Worm (Caenorhabditis elegans): Measurements from ENCODE around the gene hlh-30.

Gene hlh-30

ce11 chrIV:4008440-4008839, 26.3 kb downstream of the hlh-30 start:
- TF ChIP-seq unc-42 (tag; optimal IDR thresholded peaks at IDR 0.05) = no peak
- TF ChIP-seq ceh-9 (tag; optimal IDR thresholded peaks at IDR 0.05) = no peak
- no peak for TF ChIP-seq dve-1 (tag; optimal IDR thresholded peaks at IDR 0.05)
- no peak for TF ChIP-seq unc-55 (GFP tag; optimal IDR thresholded peaks at IDR 0.05)
- no peak for TF ChIP-seq ets-4 (tag; optimal IDR thresholded peaks at IDR 0.05)
- TF ChIP-seq tbx-7 (tag; optimal IDR thresholded peaks at IDR 0.05) = no peak
- TF ChIP-seq pha-2 (tag; optimal IDR thresholded peaks at IDR 0.05) = no peak
- TF ChIP-seq gmeb-2 (tag; optimal IDR thresholded peaks at IDR 0.05) = no peak
- TF ChIP-seq pat-9 (tag; optimal IDR thresholded peaks at IDR 0.05) = no peak
- TF ChIP-seq fax-1 (tag; optimal IDR thresholded peaks at IDR 0.05) = no peak
- no peak for TF ChIP-seq ref-2 (tag; optimal IDR thresholded peaks at IDR 0.05)
- TF ChIP-seq sdc-2 (tag; optimal IDR thresholded peaks at IDR 0.05) = no peak

DNA sequence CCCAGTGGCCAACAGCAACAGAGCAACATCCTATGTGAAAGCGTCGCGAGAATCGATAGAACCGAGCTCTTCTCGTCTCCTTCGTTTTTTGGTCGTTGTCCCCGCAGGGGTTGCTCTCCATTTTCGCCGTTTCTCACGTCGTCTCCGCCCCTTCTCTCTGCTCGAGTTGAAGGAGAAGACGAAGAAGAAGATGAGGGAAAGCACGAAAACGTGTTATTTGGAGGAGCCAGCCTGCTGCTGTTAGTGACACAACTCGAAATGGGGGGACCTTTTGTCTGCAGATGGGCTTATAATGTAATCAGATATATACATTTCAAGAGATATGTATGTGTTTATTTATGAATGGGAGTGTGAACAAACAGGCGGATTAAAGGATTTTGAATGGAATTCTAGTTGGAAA, 27.1 kb downstream of the hlh-30 start, which contains the start of gene W02C12.2:
TSS of gene W02C12.2 (minus strand) at position 277 of the 400 bp plus-strand sequence.
- peak; percentile 72 for TF ChIP-seq unc-42 (tag; optimal IDR thresholded peaks at IDR 0.05)
- peak; percentile 1 for TF ChIP-seq ceh-31 (tag; optimal IDR thresholded peaks at IDR 0.05)
- peak; percentile 24 for TF ChIP-seq ceh-48 (tag; optimal IDR thresholded peaks at IDR 0.05)
- TF ChIP-seq ref-2 (tag; optimal IDR thresholded peaks at IDR 0.05) = no peak
- no peak for TF ChIP-seq fkh-10 (GFP tag; optimal IDR thresholded peaks at IDR 0.05)

DNA sequence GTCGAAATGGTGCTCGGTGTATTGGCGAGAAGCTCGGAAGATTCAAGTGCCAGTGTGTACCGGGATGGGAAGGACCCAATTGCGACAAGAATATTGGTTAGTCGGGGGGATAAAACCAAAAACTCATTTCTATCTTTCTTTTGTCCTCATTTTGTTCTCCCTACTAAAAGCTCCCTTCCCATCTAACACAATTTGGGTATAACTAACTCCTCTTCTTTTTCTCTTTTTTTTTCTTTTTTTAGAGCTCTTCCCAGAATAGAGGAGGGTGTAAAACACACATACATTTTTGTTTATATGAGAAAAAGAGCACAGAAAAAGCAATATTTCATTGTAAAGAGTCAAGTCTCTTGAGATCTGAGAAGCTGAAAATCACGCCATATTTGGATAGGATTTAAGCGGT, 29.6 kb downstream of the hlh-30 start:
- TF ChIP-seq odd-2 (tag; optimal IDR thresholded peaks at IDR 0.05) = no peak
- peak; percentile 74 for TF ChIP-seq unc-42 (tag; optimal IDR thresholded peaks at IDR 0.05)
- TF ChIP-seq pha-2 (tag; optimal IDR thresholded peaks at IDR 0.05) = no peak
- TF ChIP-seq ceh-48 (tag; optimal IDR thresholded peaks at IDR 0.05) = no peak

DNA sequence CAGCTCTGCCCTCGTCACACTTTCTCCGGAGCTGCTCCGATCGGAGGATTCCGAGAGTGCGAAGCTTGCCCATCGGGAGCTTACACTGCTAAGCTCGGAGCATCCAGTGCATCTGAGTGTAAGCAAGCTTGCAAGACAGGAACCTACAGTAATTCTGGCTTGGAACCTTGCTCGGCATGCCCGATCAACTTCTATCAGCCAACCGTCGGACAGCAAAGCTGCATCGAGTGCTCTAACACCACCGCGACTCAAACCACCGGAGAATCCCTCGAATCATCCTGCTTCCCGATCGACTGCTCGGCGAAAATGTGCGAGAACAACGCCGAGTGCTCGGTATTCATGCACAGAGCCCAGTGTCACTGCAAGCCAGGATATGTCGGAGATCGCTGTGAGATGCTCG, 30.5 kb downstream of the hlh-30 start:
- no peak for TF ChIP-seq K02D7.2 (tag; optimal IDR thresholded peaks at IDR 0.05)
- no peak for TF ChIP-seq ceh-2 (tag; optimal IDR thresholded peaks at IDR 0.05)
- no peak for TF ChIP-seq C38D4.7 (GFP tag; optimal IDR thresholded peaks at IDR 0.05)
- TF ChIP-seq madf-2 (tag; optimal IDR thresholded peaks at IDR 0.05) = no peak

- TF ChIP-seq elt-4 (tag; optimal IDR thresholded peaks at IDR 0.05) (peak; percentile 70), pag-3 (tag; optimal IDR thresholded peaks at IDR 0.05; ENCODE audit: borderline replicate concordance) (no peak), ref-2 (tag; optimal IDR thresholded peaks at IDR 0.05) (no peak), hlh-8 (tag; optimal IDR thresholded peaks at IDR 0.05) (no peak)
These were observed 35.1 kb downstream of the hlh-30 start for ce11 chrIV:3999662-4000061.

DNA sequence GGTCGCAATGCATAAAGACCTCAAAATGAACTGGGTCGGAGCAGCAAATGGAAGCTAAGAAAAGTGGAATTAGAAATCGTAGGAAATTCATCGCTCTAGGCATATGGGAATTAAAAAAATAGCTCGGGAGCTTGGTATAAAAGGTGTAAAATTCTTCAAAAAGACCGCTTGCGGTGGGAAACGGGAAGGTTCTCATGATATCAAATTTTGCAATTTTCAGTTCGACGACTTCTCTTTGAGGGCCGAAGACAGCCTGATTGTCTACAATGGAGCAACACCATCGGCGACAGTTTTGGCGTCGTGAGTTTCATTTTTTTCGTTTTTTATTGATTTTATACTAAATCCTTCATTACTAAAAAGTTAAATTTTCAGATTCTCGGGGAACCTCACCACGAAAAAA, 36.2 kb downstream of the hlh-30 start, which contains the start of gene F47C12.8:
TSS of gene F47C12.8 (minus strand) at position 101 of the 400 bp plus-strand sequence.
- TF ChIP-seq syd-9 (tag; optimal IDR thresholded peaks at IDR 0.05) = no peak
- no peak for TF ChIP-seq unc-42 (tag; optimal IDR thresholded peaks at IDR 0.05)
- no peak for TF ChIP-seq pat-9 (tag; optimal IDR thresholded peaks at IDR 0.05)
- no peak for TF ChIP-seq fkh-10 (GFP tag; optimal IDR thresholded peaks at IDR 0.05)
- TF ChIP-seq K09A11.1 (tag; optimal IDR thresholded peaks at IDR 0.05; ENCODE audit: insufficient read depth) = no peak
- TF ChIP-seq sdc-2 (tag; optimal IDR thresholded peaks at IDR 0.05) = no peak
- no peak for TF ChIP-seq tbx-7 (tag; optimal IDR thresholded peaks at IDR 0.05)
- TF ChIP-seq C38D4.7 (GFP tag; optimal IDR thresholded peaks at IDR 0.05) = no peak
- TF ChIP-seq ama-1 (optimal IDR thresholded peaks at IDR 0.05) = no peak

- no peak for TF ChIP-seq sdc-2 (tag; optimal IDR thresholded peaks at IDR 0.05)
These were observed 39.4 kb downstream of the hlh-30 start, which contains the start of gene F47C12.7 for ce11 chrIV:3995384-3995783. Gene F47C12.7, minus strand, starts transcription at chrIV:3995484.

DNA sequence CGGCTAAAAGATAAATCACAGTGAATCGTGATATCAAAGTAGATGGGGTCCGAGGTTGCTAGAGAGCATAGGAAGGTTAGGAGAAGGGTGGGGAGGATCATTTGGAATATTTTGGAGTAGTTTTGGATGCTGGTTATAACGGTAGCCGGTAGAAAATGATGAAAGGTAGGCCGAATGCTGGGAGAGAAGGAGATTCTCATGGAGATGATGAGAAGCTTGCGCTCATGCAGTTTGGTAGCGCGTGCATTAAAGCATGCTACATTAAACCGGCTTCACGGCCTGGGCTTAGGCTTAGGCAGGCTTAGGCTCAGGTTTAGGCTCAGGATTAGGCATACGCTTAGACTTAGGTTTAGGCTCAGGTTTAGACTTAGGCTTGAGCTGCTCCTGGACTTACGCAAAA, 40.4 kb downstream of the hlh-30 start, which contains the start of gene F47C12.13:
TSS of gene F47C12.13 (minus strand) at position 101 of the 400 bp plus-strand sequence.
- no peak for TF ChIP-seq ceh-45 (GFP tag; IDR thresholded peaks at IDR 0.05)
- no peak for TF ChIP-seq pag-3 (tag; optimal IDR thresholded peaks at IDR 0.05; ENCODE audit: borderline replicate concordance)
- TF ChIP-seq hlh-30 (tag; optimal IDR thresholded peaks at IDR 0.05; ENCODE audit: insufficient read depth) = no peak
- TF ChIP-seq ceh-19 (GFP tag; optimal IDR thresholded peaks at IDR 0.05) = no peak
- TF ChIP-seq ceh-2 (tag; optimal IDR thresholded peaks at IDR 0.05) = no peak
- no peak for TF ChIP-seq K09A11.1 (tag; optimal IDR thresholded peaks at IDR 0.05; ENCODE audit: insufficient read depth)
- no peak for TF ChIP-seq dve-1 (tag; optimal IDR thresholded peaks at IDR 0.05)
- no peak for TF ChIP-seq ahr-1 (tag; optimal IDR thresholded peaks at IDR 0.05)
- TF ChIP-seq ama-1 (optimal IDR thresholded peaks at IDR 0.05) = no peak
- TF ChIP-seq Y22D7AL.16 (tag; optimal IDR thresholded peaks at IDR 0.05) = no peak
- TF ChIP-seq nfya-1 (tag; optimal IDR thresholded peaks at IDR 0.05) = no peak
- TF ChIP-seq ceh-18 (tag; optimal IDR thresholded peaks at IDR 0.05) = no peak
- TF ChIP-seq lim-6 (tag; optimal IDR thresholded peaks at IDR 0.05) = no peak
- no peak for TF ChIP-seq syd-9 (tag; optimal IDR thresholded peaks at IDR 0.05)
- no peak for TF ChIP-seq ceh-48 (tag; optimal IDR thresholded peaks at IDR 0.05)
- TF ChIP-seq sox-4 (tag; optimal IDR thresholded peaks at IDR 0.05) = no peak
